Fruit fly (Drosophila melanogaster) whole organism, embryonic: Measurements from ENCODE around the gene CG46387.

Experiments used
- CG10147 ChIP-seq: fragments of 200-800 bp; sonication (Bioruptor generic); optimal IDR thresholded peaks from 2 replicates; lab custom pipeline; 2019; ENCODE audit warnings: missing biosample characterization, mild to moderate bottlenecking, missing genetic modification characterization, moderate library complexity
- CG10274 ChIP-seq: fragments of 200-800 bp; sonication (Bioruptor generic); optimal IDR thresholded peaks from 3 replicates; lab custom pipeline; 2017; ENCODE audit warnings: missing biosample characterization, mild to moderate bottlenecking, missing genetic modification characterization
- CG11093 ChIP-seq: fragments of 200-800 bp; sonication (Bioruptor generic); IDR thresholded peaks from 3 replicates; pipeline ENCODE4 v1.3.6; 2022; ENCODE audit warnings: missing biosample characterization, missing genetic modification characterization
- CG12155 ChIP-seq: fragments of 200-800 bp; sonication (Bioruptor generic); optimal IDR thresholded peaks from 3 replicates; lab custom pipeline; 2016; ENCODE audit warnings: missing biosample characterization, missing genetic modification characterization
- CG12659 ChIP-seq: fragments of 200-800 bp; sonication (Bioruptor generic); optimal IDR thresholded peaks from 3 replicates; lab custom pipeline; 2017; ENCODE audit warnings: mild to moderate bottlenecking, missing biosample characterization, missing genetic modification reagents, missing genetic modification characterization
- CG14667 ChIP-seq: fragments of 200-800 bp; sonication (Bioruptor generic); IDR thresholded peaks from 2 replicates; pipeline ENCODE4 v1.3.6; 2022; ENCODE audit warnings: missing biosample characterization, missing genetic modification characterization
- CG14710 ChIP-seq: fragments of 200-800 bp; sonication (Bioruptor generic); optimal IDR thresholded peaks from 3 replicates; lab custom pipeline; 2019; ENCODE audit warnings: missing biosample characterization, mild to moderate bottlenecking, missing genetic modification characterization, moderate library complexity
- CG1647 ChIP-seq: fragments of 200-800 bp; sonication (Bioruptor generic); optimal IDR thresholded peaks from 3 replicates; lab custom pipeline; 2016; ENCODE audit warnings: missing biosample characterization, missing genetic modification characterization
- CG18262 ChIP-seq: fragments of 200-800 bp; optimal IDR thresholded peaks from 3 replicates; lab custom pipeline; 2019; ENCODE audit warnings: missing biosample characterization, mild to moderate bottlenecking, missing genetic modification characterization, moderate library complexity
- CG1832 ChIP-seq: fragments of 200-800 bp; sonication (Bioruptor generic); optimal IDR thresholded peaks from 2 replicates; lab custom pipeline; 2017; ENCODE audit warnings: missing biosample characterization, mild to moderate bottlenecking, missing genetic modification characterization, inconsistent platforms
- CG18476 ChIP-seq: fragments of 200-800 bp; sonication (Bioruptor generic); optimal IDR thresholded peaks from 2 replicates; lab custom pipeline; 2016; ENCODE audit warnings: missing biosample characterization, mild to moderate bottlenecking, missing genetic modification characterization
- CG2889 ChIP-seq: fragments of 200-800 bp; sonication (Bioruptor generic); IDR thresholded peaks from 3 replicates; pipeline ENCODE4 v1.3.6; 2022; ENCODE audit warnings: missing biosample characterization, missing genetic modification characterization
- CG31365 ChIP-seq: fragments of 200-800 bp; sonication (Bioruptor generic); optimal IDR thresholded peaks from 2 replicates; lab custom pipeline; 2018; ENCODE audit warnings: missing biosample characterization, mild to moderate bottlenecking, missing genetic modification characterization
- CG32767 ChIP-seq: fragments of 200-800 bp; sonication (Bioruptor generic); IDR thresholded peaks from 2 replicates; pipeline ENCODE4 v1.3.6; 2022; ENCODE audit warnings: missing biosample characterization, missing genetic modification characterization
- CG7271 ChIP-seq: fragments of 200-800 bp; sonication (Bioruptor generic); optimal IDR thresholded peaks from 2 replicates; lab custom pipeline; 2018; ENCODE audit warnings: missing biosample characterization, mild to moderate bottlenecking, missing genetic modification characterization, moderate library complexity
- CG7745 ChIP-seq: fragments of 200-800 bp; sonication (Bioruptor generic); optimal IDR thresholded peaks from 2 replicates; lab custom pipeline; 2018; ENCODE audit warnings: missing biosample characterization, mild to moderate bottlenecking, missing genetic modification characterization, moderate library complexity
- CG8478 ChIP-seq: fragments of >200 bp; optimal IDR thresholded peaks from 2 replicates; lab custom pipeline; 2018
- CG9609 ChIP-seq: fragments of 200-800 bp; sonication (Bioruptor generic); optimal IDR thresholded peaks from 3 replicates; lab custom pipeline; 2016; ENCODE audit warnings: missing biosample characterization, missing genetic modification characterization
- CG9797 ChIP-seq: fragments of 200-800 bp; sonication (Bioruptor generic); optimal IDR thresholded peaks from 3 replicates; lab custom pipeline; 2018; ENCODE audit warnings: missing biosample characterization, mild to moderate bottlenecking, missing genetic modification characterization
- CTCF ChIP-seq: fragments of 200-800 bp; sonication (Bioruptor generic); optimal IDR thresholded peaks from 2 replicates; lab custom pipeline; 2017; ENCODE audit warnings: missing biosample characterization, mild to moderate bottlenecking, missing genetic modification characterization, moderate library complexity
- Camta ChIP-seq: fragments of 200-800 bp; sonication (Bioruptor generic); optimal IDR thresholded peaks from 2 replicates; lab custom pipeline; 2016; ENCODE audit warnings: missing biosample characterization, missing genetic modification characterization
- Dfd ChIP-seq, 2 experiments: fragments of >200 bp; optimal IDR thresholded peaks; 2 replicates each; lab custom pipeline; 2017; ENCODE audit warnings: missing biosample characterization in 2 of 2, missing genetic modification characterization in 2 of 2
- Ets97D ChIP-seq: fragments of 200-800 bp; sonication (Bioruptor generic); optimal IDR thresholded peaks from 3 replicates; lab custom pipeline; 2016; ENCODE audit warnings: missing biosample characterization, missing genetic modification characterization
- HHEX ChIP-seq: fragments of 200-800 bp; sonication (Bioruptor generic); optimal IDR thresholded peaks from 3 replicates; lab custom pipeline; 2017; ENCODE audit warnings: missing biosample characterization, mild to moderate bottlenecking, missing genetic modification characterization, missing genetic modification reagents
- HmgD ChIP-seq: fragments of 200-800 bp; sonication (Bioruptor generic); optimal IDR thresholded peaks from 3 replicates; lab custom pipeline; 2016; ENCODE audit warnings: missing biosample characterization, missing genetic modification characterization
- Hmr ChIP-seq: fragments of 200-800 bp; sonication (Bioruptor generic); optimal IDR thresholded peaks from 3 replicates; lab custom pipeline; 2017; ENCODE audit warnings: mild to moderate bottlenecking, missing biosample characterization, missing genetic modification reagents, missing genetic modification characterization
- Hr51 ChIP-seq, 2 experiments: fragments of 200-800 bp; sonication (Bioruptor generic); optimal IDR thresholded peaks; 2 replicates in 1 of 2; 3 replicates in 1 of 2; lab custom pipeline; 2016 to 2018; ENCODE audit warnings: missing biosample characterization in 2 of 2, missing genetic modification characterization in 2 of 2, mild to moderate bottlenecking in 1 of 2, moderate library complexity in 1 of 2
- Lim3 ChIP-seq: fragments of 200-800 bp; sonication (Bioruptor generic); IDR thresholded peaks from 2 replicates; pipeline ENCODE4 v1.3.6; 2022; ENCODE audit warnings: missing biosample characterization, missing genetic modification characterization
- Rx ChIP-seq: fragments of 200-800 bp; sonication (Bioruptor generic); IDR thresholded peaks from 2 replicates; pipeline ENCODE4 v1.3.6; 2022; ENCODE audit warnings: missing biosample characterization, missing genetic modification characterization
- Spps ChIP-seq: fragments of 200-800 bp; sonication (Bioruptor generic); optimal IDR thresholded peaks from 2 replicates; lab custom pipeline; 2018; ENCODE audit warnings: missing biosample characterization, mild to moderate bottlenecking, missing genetic modification characterization
- TFAM ChIP-seq: fragments of 200-800 bp; sonication (Bioruptor generic); optimal IDR thresholded peaks from 2 replicates; lab custom pipeline; 2017; ENCODE audit warnings: missing biosample characterization, missing genetic modification characterization, inconsistent platforms
- btn ChIP-seq: fragments of 200-800 bp; sonication (Bioruptor generic); optimal IDR thresholded peaks from 2 replicates; lab custom pipeline; 2016; ENCODE audit warnings: missing biosample characterization, missing genetic modification characterization
- cg ChIP-seq: fragments of 200-800 bp; sonication (Bioruptor generic); optimal IDR thresholded peaks from 3 replicates; lab custom pipeline; 2019; ENCODE audit warnings: missing biosample characterization, mild to moderate bottlenecking, missing genetic modification characterization, moderate library complexity
- ci ChIP-seq: fragments of 200-800 bp; sonication (Bioruptor generic); IDR thresholded peaks from 3 replicates; pipeline ENCODE4 v1.3.6; 2022; ENCODE audit warnings: missing biosample characterization, missing genetic modification characterization
- exex ChIP-seq: fragments of 200-800 bp; sonication (Bioruptor generic); optimal IDR thresholded peaks from 4 replicates; lab custom pipeline; 2018; ENCODE audit warnings: missing biosample characterization, mild to moderate bottlenecking, missing genetic modification characterization, moderate library complexity
- gsb ChIP-seq: fragments of 200-800 bp; sonication (Bioruptor generic); IDR thresholded peaks from 2 replicates; pipeline ENCODE4 v1.3.6; 2022; ENCODE audit warnings: missing biosample characterization, missing genetic modification characterization
- hbn ChIP-seq: fragments of 200-800 bp; sonication (Bioruptor generic); IDR thresholded peaks from 2 replicates; pipeline ENCODE4 v1.3.6; 2022; ENCODE audit warnings: missing biosample characterization, missing genetic modification characterization; ENCODE audit not compliant: partially characterized antibody
- ken ChIP-seq: fragments of 200-800 bp; sonication (Bioruptor generic); IDR thresholded peaks from 3 replicates; pipeline ENCODE4 v1.3.6; 2022; ENCODE audit warnings: missing biosample characterization, missing genetic modification characterization
- mld ChIP-seq: fragments of 200-800 bp; sonication (Bioruptor generic); IDR thresholded peaks from 3 replicates; pipeline ENCODE4 v1.3.6; 2022; ENCODE audit warnings: missing biosample characterization, missing genetic modification characterization; ENCODE audit not compliant: partially characterized antibody
- p53 ChIP-seq: fragments of 200-800 bp; sonication (Bioruptor generic); optimal IDR thresholded peaks from 2 replicates; lab custom pipeline; 2016; ENCODE audit warnings: missing biosample characterization, missing genetic modification characterization
- pho ChIP-seq: fragments of 200-800 bp; sonication (Bioruptor generic); optimal IDR thresholded peaks from 2 replicates; lab custom pipeline; 2016; ENCODE audit warnings: missing biosample characterization, missing genetic modification characterization
- pita ChIP-seq: fragments of 200-800 bp; sonication (Bioruptor generic); optimal IDR thresholded peaks from 2 replicates; lab custom pipeline; 2017; ENCODE audit warnings: missing biosample characterization, mild to moderate bottlenecking, missing genetic modification characterization
- repo ChIP-seq: fragments of 200-800 bp; sonication (Bioruptor generic); optimal IDR thresholded peaks from 2 replicates; lab custom pipeline; 2016; ENCODE audit warnings: missing biosample characterization, missing genetic modification characterization
- sisA ChIP-seq: fragments of 200-800 bp; sonication (Bioruptor generic); IDR thresholded peaks from 2 replicates; pipeline ENCODE4 v1.3.6; 2022; ENCODE audit warnings: missing biosample characterization, missing genetic modification characterization
- so ChIP-seq: fragments of 200-800 bp; sonication (Bioruptor generic); IDR thresholded peaks from 3 replicates; pipeline ENCODE4 v1.3.6; 2022; ENCODE audit warnings: missing biosample characterization, missing genetic modification characterization
- tgo ChIP-seq: fragments of 200-800 bp; sonication (Bioruptor generic); IDR thresholded peaks from 3 replicates; pipeline ENCODE4 v1.3.6; 2022; ENCODE audit warnings: missing biosample characterization, missing genetic modification characterization
- tna ChIP-seq: fragments of 200-800 bp; sonication (Bioruptor generic); IDR thresholded peaks from 2 replicates; pipeline ENCODE4 v1.3.6; 2022; ENCODE audit warnings: missing biosample characterization, missing genetic modification characterization; ENCODE audit not compliant: partially characterized antibody
- ttk ChIP-seq: fragments of 200-800 bp; sonication (Bioruptor generic); IDR thresholded peaks from 2 replicates; pipeline ENCODE4 v2.1.2; 2022; ENCODE audit warnings: missing biosample characterization, missing genetic modification characterization
- usp ChIP-seq: fragments of >200 bp; optimal IDR thresholded peaks from 2 replicates; lab custom pipeline; 2017; ENCODE audit warnings: missing biosample characterization, missing genetic modification characterization
- yki ChIP-seq: fragments of >200 bp; optimal IDR thresholded peaks from 3 replicates; lab custom pipeline; 2018
- zf30C ChIP-seq: fragments of 200-800 bp; sonication (Bioruptor generic); optimal IDR thresholded peaks from 3 replicates; lab custom pipeline; 2018; ENCODE audit warnings: missing biosample characterization, mild to moderate bottlenecking, missing genetic modification characterization

The CG46387 gene

dm6 chr3L:9856430-9857218 lies 41.8 kb upstream of the CG46387 start (continued):
- TF ChIP-seq CG7745 (tag; lab: Kevin White, UChicago), result peak; percentile 30
- TF ChIP-seq CG14710 (tag; lab: Kevin White, UChicago), result peak; percentile 90
- TF ChIP-seq tna (GFP tag; lab: Robert Waterston, UW), result no peak
- peak; percentile 72 for TF ChIP-seq CG14667 (GFP tag; lab: Robert Waterston, UW)
- peak; percentile 67 for TF ChIP-seq HHEX
- peak; percentile 65 for TF ChIP-seq CG12155 (GFP tag; lab: Kevin White, UChicago)
- TF ChIP-seq HmgD (GFP tag; lab: Kevin White, UChicago), result no peak
- TF ChIP-seq hbn (GFP tag; lab: Robert Waterston, UW), result no peak
- 0 out of 3 replicates have a peak, but pooled peaks have one; percentile 40 for TF ChIP-seq CG2889 (GFP tag; lab: Robert Waterston, UW)
- no peak for TF ChIP-seq pita (GFP tag; lab: Kevin White, UChicago)
- TF ChIP-seq Camta (GFP tag; lab: Kevin White, UChicago), result no peak
- peak; percentile 80; the same call in 2 of the 3 replicates for TF ChIP-seq so (GFP tag; lab: Robert Waterston, UW)
- no peak for TF ChIP-seq CG31365 (tag; lab: Kevin White, UChicago)
- peak; percentile 42 for TF ChIP-seq CG12659
- TF ChIP-seq Lim3, result 0 out of 2 replicates have a peak, but pooled peaks have one; percentile 42
- TF ChIP-seq mld (GFP tag; lab: Robert Waterston, UW), result no peak
- TF ChIP-seq CG32767, result peak; percentile 82
- TF ChIP-seq CG18262 (tag; lab: Kevin White, UChicago), result peak; percentile 92
- peak; percentile 57 for TF ChIP-seq TFAM
- peak; percentile 85 for TF ChIP-seq sisA (GFP tag; lab: Robert Waterston, UW)
- TF ChIP-seq usp (GFP tag; lab: Kevin White, UChicago), result no peak
- TF ChIP-seq cg (GFP tag; lab: Kevin White, UChicago), result no peak
- TF ChIP-seq ken (GFP tag; lab: Robert Waterston, UW), result peak; percentile 49; the same call in 1 of the 3 replicates
- TF ChIP-seq Ets97D (GFP tag; lab: Kevin White, UChicago), result no peak
- peak; percentile 95 for TF ChIP-seq zf30C
- peak; percentile 75 for TF ChIP-seq CG11093 (GFP tag; lab: Robert Waterston, UW)
- TF ChIP-seq pho (GFP tag; lab: Kevin White, UChicago), result no peak
- no peak for TF ChIP-seq p53 (GFP tag; lab: Kevin White, UChicago)
- peak; percentile 26 for TF ChIP-seq CG9609
- TF ChIP-seq exex (tag; lab: Kevin White, UChicago), result peak; percentile 18
- TF ChIP-seq Rx (GFP tag; lab: Robert Waterston, UW), result peak; percentile 59
- peak; percentile 83 for TF ChIP-seq tgo (GFP tag; lab: Robert Waterston, UW)
- TF ChIP-seq CG1647 (GFP tag; lab: Kevin White, UChicago), result no peak
- TF ChIP-seq Dfd (GFP tag; optimal IDR thresholded peaks at IDR 0.05; lab: Kevin White, UChicago), result no peak
- TF ChIP-seq ci (GFP tag; lab: Robert Waterston, UW), result peak; percentile 82; the same call in 1 of the 3 replicates
- no peak for TF ChIP-seq CTCF (GFP tag; lab: Kevin White, UChicago)
- TF ChIP-seq CG8478, result no peak
- TF ChIP-seq Spps, result peak; percentile 92
- peak; percentile 54 for TF ChIP-seq Hmr (GFP tag; lab: Kevin White, UChicago)
- TF ChIP-seq yki (lab: Kevin White, UChicago), result no peak
- TF ChIP-seq repo (GFP tag; lab: Kevin White, UChicago), result no peak
- peak; percentile 67 for TF ChIP-seq CG10147 (GFP tag; lab: Kevin White, UChicago)
- peak; percentile 32 to 85 for TF ChIP-seq Hr51 (GFP tag; optimal IDR thresholded peaks at IDR 0.05; lab: Kevin White, UChicago)
- peak; percentile 23 for TF ChIP-seq CG18476 (GFP tag; lab: Kevin White, UChicago)
- peak; percentile 86 for TF ChIP-seq CG7271 (tag; lab: Kevin White, UChicago)
- peak; percentile 85 for TF ChIP-seq ttk (GFP tag; lab: Robert Waterston, UW)
- TF ChIP-seq CG1832 (GFP tag; lab: Kevin White, UChicago), result no peak
- no peak for TF ChIP-seq CG10274 (GFP tag; lab: Kevin White, UChicago)
- no peak for TF ChIP-seq btn (GFP tag; lab: Kevin White, UChicago)
- TF ChIP-seq CG9797 (GFP tag; lab: Kevin White, UChicago), result no peak
- peak; percentile 39; the same call in 1 of the 2 replicates for TF ChIP-seq gsb
